Fruit fly (Drosophila melanogaster) Kc167 (cell line): ENCODE measurements around the gene atk.

Experiments
- Sin3A ChIP-seq: fragments of >200 bp; optimal IDR thresholded peaks from 2 replicates; lab custom pipeline; 2018; ENCODE audit warnings: missing external identifiers
- h ChIP-seq: fragments of >200 bp; optimal IDR thresholded peaks from 3 replicates; lab custom pipeline; 2018; ENCODE audit warnings: missing external identifiers
- psq ChIP-seq: fragments of >200 bp; optimal IDR thresholded peaks from 2 replicates; lab custom pipeline; 2017; ENCODE audit warnings: missing external identifiers
- ttk ChIP-seq: sonication (Bioruptor generic); optimal IDR thresholded peaks from 2 replicates; lab custom pipeline; 2017; ENCODE audit warnings: missing external identifiers

DNA sequence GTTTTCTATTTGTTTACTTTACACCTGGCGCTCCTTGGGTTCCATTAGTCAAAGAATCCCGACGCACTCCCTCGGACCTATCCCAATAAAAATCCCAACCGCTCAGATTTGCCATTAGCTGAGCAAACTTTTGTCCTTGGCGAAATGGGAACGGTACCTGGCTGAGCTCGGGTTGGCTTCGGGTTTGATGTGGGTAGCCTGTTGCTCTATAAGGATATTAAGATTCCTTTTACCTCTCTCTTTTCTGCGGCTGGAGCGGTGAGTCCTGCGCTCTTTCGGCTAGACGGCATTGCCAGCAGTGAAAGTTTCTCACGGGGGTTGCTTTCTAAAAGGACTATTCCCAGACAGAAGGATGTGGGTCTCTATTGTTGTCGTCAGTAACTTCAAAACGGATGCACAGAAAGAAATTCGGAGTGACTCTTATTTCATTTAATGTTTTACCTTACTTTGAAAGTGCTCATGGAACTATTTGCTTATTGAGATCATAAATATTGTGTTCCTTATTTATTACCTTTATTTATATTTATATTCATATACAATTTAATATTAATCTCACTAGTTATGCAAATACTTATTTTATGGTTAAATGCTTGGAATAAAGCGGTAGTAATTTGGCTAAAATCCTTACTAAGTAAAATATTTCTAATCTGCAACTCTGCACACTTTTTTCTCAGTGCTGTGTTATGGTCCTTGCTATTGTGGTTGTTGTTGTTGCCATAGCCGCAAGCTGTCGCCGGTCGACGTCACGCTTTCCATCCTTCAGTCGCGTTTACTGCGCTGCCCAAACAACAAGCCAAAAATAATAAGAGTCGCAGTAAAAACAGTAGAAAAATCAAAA, 22.8 kb downstream of the atk start, which contains the start of gene CG5910:
- TF ChIP-seq psq (lab: Kevin White, UChicago): no peak
- no peak for TF ChIP-seq Sin3A (lab: Kevin White, UChicago)
- no peak for TF ChIP-seq h (lab: Kevin White, UChicago)
- no peak for TF ChIP-seq ttk
